Worm (Caenorhabditis elegans): ENCODE measurements around the gene kle-2.

ce11 chrIII:7893224-7893623 is 48.3 kb upstream of the kle-2 start:
- no peak for TF ChIP-seq nhr-237 (tag; optimal IDR thresholded peaks at IDR 0.05)
- TF ChIP-seq elt-2 (tag; optimal IDR thresholded peaks at IDR 0.05), result no peak
- TF ChIP-seq zag-1 (tag; optimal IDR thresholded peaks at IDR 0.05), result no peak
- no peak for TF ChIP-seq aly-2 (tag; optimal IDR thresholded peaks at IDR 0.05)
- TF ChIP-seq R02D3.7 (tag; optimal IDR thresholded peaks at IDR 0.05), result no peak
